Worm (Caenorhabditis elegans) whole organism, L2 larva: ENCODE results near the gene pdi-2.

Experiments
- aly-2 ChIP-seq: fragments of 150-350 bp; optimal IDR thresholded peaks from 2 replicates; lab custom pipeline; 2014; ENCODE audit warnings: missing biosample characterization, missing genetic modification characterization
- mab-5 ChIP-seq: fragments of 150-350 bp; optimal IDR thresholded peaks from 2 replicates; lab custom pipeline; 2014; ENCODE audit warnings: missing biosample characterization, missing genetic modification characterization
- nhr-237 ChIP-seq: fragments of 150-350 bp; optimal IDR thresholded peaks from 2 replicates; lab custom pipeline; 2014; ENCODE audit warnings: missing biosample characterization, missing genetic modification characterization
- nhr-25 ChIP-seq: fragments of 150-350 bp; sonication (generic microtip); optimal IDR thresholded peaks from 3 replicates; lab custom pipeline; 2014; ENCODE audit warnings: missing biosample characterization, missing genetic modification characterization
- skn-1 ChIP-seq: sonication (generic microtip); optimal IDR thresholded peaks from 2 replicates; lab custom pipeline; 2017; ENCODE audit warnings: missing biosample characterization, missing genetic modification characterization
- unc-39 ChIP-seq: fragments of 150-350 bp; optimal IDR thresholded peaks from 2 replicates; lab custom pipeline; 2014; ENCODE audit warnings: missing biosample characterization, missing genetic modification characterization

DNA sequence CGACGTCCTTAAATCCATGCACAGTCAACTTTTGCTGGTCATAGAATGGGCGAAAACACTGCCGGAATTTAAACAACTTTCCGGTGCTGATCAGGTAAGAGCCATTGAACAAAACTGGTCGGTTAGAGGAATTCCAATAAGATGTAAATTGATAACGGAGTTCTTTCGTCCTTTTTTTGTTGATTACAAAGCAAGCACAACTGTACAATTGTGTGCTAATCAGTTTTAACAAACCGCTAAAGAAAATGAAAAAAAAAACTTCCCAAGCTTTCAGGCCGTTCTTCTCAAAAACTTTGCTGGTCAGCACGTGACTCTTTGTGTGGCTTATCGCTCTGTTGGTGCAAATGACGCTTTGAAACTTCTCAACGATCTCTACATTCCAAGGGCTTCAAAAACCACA lies 10.2 kb downstream of the pdi-2 start:
- TF ChIP-seq nhr-237 (tag; lab: Kevin White, UChicago) = no peak
- no peak for TF ChIP-seq aly-2 (tag; lab: Kevin White, UChicago)
- TF ChIP-seq skn-1 (tag; lab: Kevin White, UChicago) = no peak
- no peak for TF ChIP-seq mab-5 (tag; lab: Kevin White, UChicago)
- TF ChIP-seq unc-39 (tag; lab: Kevin White, UChicago) = no peak
- no peak for TF ChIP-seq nhr-25 (tag; lab: Kevin White, UChicago)
